Fruit fly (Drosophila melanogaster) whole organism, prepupa: Measurements from ENCODE around the gene RpS19a.

Experiments used
- Blimp-1 ChIP-seq: fragments of 200-800 bp; sonication (Bioruptor generic); optimal IDR thresholded peaks from 3 replicates; lab custom pipeline; 2017; ENCODE audit warnings: missing biosample characterization, missing genetic modification characterization, mild to moderate bottlenecking, moderate library complexity, missing genetic modification reagents
- CG10631 ChIP-seq: fragments of 200-800 bp; sonication (Bioruptor generic); optimal IDR thresholded peaks from 2 replicates; lab custom pipeline; 2016; ENCODE audit warnings: missing biosample characterization, missing genetic modification characterization
- CG11762 ChIP-seq: fragments of 200-800 bp; sonication (Bioruptor generic); optimal IDR thresholded peaks from 3 replicates; lab custom pipeline; 2016; ENCODE audit warnings: missing biosample characterization, missing genetic modification characterization; ENCODE audit not compliant: insufficient read depth
- CG32006 ChIP-seq: fragments of 200-800 bp; sonication (Bioruptor generic); optimal IDR thresholded peaks from 3 replicates; lab custom pipeline; 2017; ENCODE audit warnings: missing biosample characterization, mild to moderate bottlenecking, missing genetic modification characterization
- CG6163 ChIP-seq: fragments of 200-800 bp; sonication (Bioruptor generic); IDR thresholded peaks from 3 replicates; pipeline ENCODE4 v1.3.6; 2022; ENCODE audit warnings: missing biosample characterization, missing genetic modification characterization
- CG6792 ChIP-seq: fragments of 200-800 bp; sonication (Bioruptor generic); optimal IDR thresholded peaks from 3 replicates; lab custom pipeline; 2016; ENCODE audit warnings: missing biosample characterization, missing genetic modification characterization
- CG8119 ChIP-seq: fragments of 200-800 bp; sonication (Bioruptor generic); IDR thresholded peaks from 3 replicates; pipeline ENCODE4 v1.3.6; 2022; ENCODE audit warnings: missing biosample characterization, missing genetic modification characterization
- CG8319 ChIP-seq: fragments of 200-800 bp; sonication (Bioruptor generic); optimal IDR thresholded peaks from 3 replicates; lab custom pipeline; 2016; ENCODE audit warnings: missing biosample characterization, missing genetic modification characterization
- Eip78C ChIP-seq: fragments of 200-800 bp; sonication (Bioruptor generic); peaks from one replicate; lab custom pipeline; 2016; ENCODE audit warnings: missing biosample characterization, missing genetic modification characterization
- Eip93F ChIP-seq: fragments of 200-800 bp; sonication (Bioruptor generic); optimal IDR thresholded peaks from 2 replicates; lab custom pipeline; 2016; ENCODE audit warnings: missing biosample characterization, mild to moderate bottlenecking, missing genetic modification characterization
- Ets21C ChIP-seq: fragments of 200-800 bp; sonication (Bioruptor generic); optimal IDR thresholded peaks from 3 replicates; lab custom pipeline; 2016; ENCODE audit warnings: missing biosample characterization, missing genetic modification characterization
- Ets96B ChIP-seq: fragments of 200-800 bp; optimal IDR thresholded peaks from 2 replicates; lab custom pipeline; 2019; ENCODE audit warnings: missing biosample characterization, mild to moderate bottlenecking, missing genetic modification characterization, moderate library complexity
- Hr38 ChIP-seq: sonication (Bioruptor generic); optimal IDR thresholded peaks from 2 replicates; lab custom pipeline; 2016; ENCODE audit warnings: missing biosample characterization, missing genetic modification characterization
- Hr39 ChIP-seq: fragments of 200-800 bp; sonication (Bioruptor generic); optimal IDR thresholded peaks from 2 replicates; lab custom pipeline; 2016; ENCODE audit warnings: missing biosample characterization, missing genetic modification characterization
- Lpt ChIP-seq: fragments of 200-800 bp; sonication (Bioruptor generic); optimal IDR thresholded peaks from 3 replicates; lab custom pipeline; 2016; ENCODE audit warnings: missing biosample characterization, missing genetic modification characterization
- OdsH ChIP-seq: fragments of 200-800 bp; sonication (Bioruptor generic); optimal IDR thresholded peaks from 3 replicates; lab custom pipeline; 2016; ENCODE audit warnings: missing biosample characterization, missing genetic modification characterization
- Smox ChIP-seq: fragments of 200-800 bp; sonication (Bioruptor generic); optimal IDR thresholded peaks from 3 replicates; lab custom pipeline; 2016; ENCODE audit warnings: missing biosample characterization, missing genetic modification characterization
- Sox14 ChIP-seq: fragments of 200-800 bp; sonication (Bioruptor generic); optimal IDR thresholded peaks from 3 replicates; lab custom pipeline; 2016; ENCODE audit warnings: missing biosample characterization, missing genetic modification characterization
- acj6 ChIP-seq: fragments of 200-800 bp; sonication (Bioruptor generic); optimal IDR thresholded peaks from 3 replicates; lab custom pipeline; 2016; ENCODE audit warnings: missing biosample characterization, missing genetic modification characterization
- cyc ChIP-seq: fragments of 200-800 bp; sonication (Bioruptor generic); optimal IDR thresholded peaks from 3 replicates; lab custom pipeline; 2016; ENCODE audit warnings: missing biosample characterization, missing genetic modification characterization
- dsx ChIP-seq: fragments of 200-800 bp; optimal IDR thresholded peaks from 3 replicates; lab custom pipeline; 2019; ENCODE audit warnings: missing biosample characterization, mild to moderate bottlenecking, missing genetic modification characterization, moderate library complexity; ENCODE audit not compliant: poor library complexity, severe bottlenecking
- eg ChIP-seq: fragments of 200-800 bp; sonication (Bioruptor generic); IDR thresholded peaks from 3 replicates; pipeline ENCODE4 v1.3.6; 2022; ENCODE audit warnings: missing biosample characterization, missing genetic modification characterization
- fd59A ChIP-seq: fragments of 200-800 bp; sonication (Bioruptor generic); optimal IDR thresholded peaks from 2 replicates; lab custom pipeline; 2017; ENCODE audit warnings: missing biosample characterization, mild to moderate bottlenecking, missing genetic modification characterization, missing genetic modification reagents
- fd85E ChIP-seq: fragments of 200-800 bp; sonication (Bioruptor generic); optimal IDR thresholded peaks from 3 replicates; lab custom pipeline; 2016; ENCODE audit warnings: missing biosample characterization, missing genetic modification characterization
- lz ChIP-seq: fragments of 200-800 bp; sonication (Bioruptor generic); optimal IDR thresholded peaks from 3 replicates; lab custom pipeline; 2016; ENCODE audit warnings: missing biosample characterization, missing genetic modification characterization
- pdm3 ChIP-seq: fragments of 200-800 bp; sonication (Bioruptor generic); optimal IDR thresholded peaks from 3 replicates; lab custom pipeline; 2016; ENCODE audit warnings: missing biosample characterization, missing genetic modification characterization
- spab ChIP-seq: fragments of 200-800 bp; sonication (Bioruptor generic); optimal IDR thresholded peaks from 2 replicates; lab custom pipeline; 2017; ENCODE audit warnings: missing biosample characterization, mild to moderate bottlenecking, missing genetic modification characterization, missing genetic modification reagents
- ss ChIP-seq, 2 experiments: fragments of 200-800 bp; sonication (Bioruptor generic); optimal IDR thresholded peaks; 2 replicates in 1 of 2; 3 replicates in 1 of 2; lab custom pipeline; 2017 to 2018; ENCODE audit warnings: mild to moderate bottlenecking in 2 of 2, missing biosample characterization in 2 of 2, missing genetic modification characterization in 2 of 2, moderate library complexity in 1 of 2
- svp ChIP-seq: fragments of 200-800 bp; sonication (Bioruptor generic); peaks from one replicate; lab custom pipeline; 2016; ENCODE audit warnings: missing biosample characterization, missing genetic modification characterization
- topi ChIP-seq: fragments of 200-800 bp; sonication (Bioruptor generic); optimal IDR thresholded peaks from 3 replicates; lab custom pipeline; 2016; ENCODE audit warnings: missing biosample characterization, missing genetic modification characterization
- vri ChIP-seq: fragments of 200-800 bp; sonication (Bioruptor generic); optimal IDR thresholded peaks from 3 replicates; lab custom pipeline; 2016; ENCODE audit warnings: missing biosample characterization, mild to moderate bottlenecking, missing genetic modification characterization

The RpS19a gene

dm6 chrX:16616773-16617738 is 20.6 kb upstream of the RpS19a start:
- TF ChIP-seq Smox, result no peak
- TF ChIP-seq Blimp-1 (GFP tag; lab: Kevin White, UChicago), result peak; percentile 69
- TF ChIP-seq CG6163 (GFP tag; lab: Robert Waterston, UW), result peak; percentile 19; the same call in 1 of the 3 replicates
- TF ChIP-seq svp (GFP tag; lab: Kevin White, UChicago), result peak; percentile 44
- no peak for TF ChIP-seq CG6792 (GFP tag; lab: Kevin White, UChicago)
- peak; percentile 66 for TF ChIP-seq Eip78C
- peak in 1 of 2 experiments; percentile 21 for TF ChIP-seq ss (GFP tag; optimal IDR thresholded peaks at IDR 0.05; lab: Kevin White, UChicago)

DNA sequence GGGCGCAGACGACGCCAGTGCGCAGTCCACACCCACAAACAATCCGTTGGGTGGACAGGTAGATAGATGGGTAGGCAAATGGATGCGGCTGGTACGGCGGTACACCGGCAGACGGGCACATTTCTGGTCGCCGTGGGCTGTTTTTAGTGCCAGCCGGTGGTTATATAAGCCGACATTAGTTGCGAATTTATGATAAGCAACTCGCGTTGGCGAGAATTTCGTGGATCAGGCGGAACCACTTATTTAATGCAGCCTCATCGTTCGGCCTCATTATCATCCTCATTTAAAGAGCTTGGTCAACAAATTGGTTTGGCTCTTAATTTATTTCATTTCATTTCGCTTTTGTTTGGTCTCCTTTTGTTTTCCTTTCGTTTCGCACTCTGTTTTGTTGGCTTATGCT is 19.0 kb upstream of the RpS19a start:
- TF ChIP-seq Blimp-1 (GFP tag; lab: Kevin White, UChicago) (peak; percentile 51), Lpt (GFP tag; lab: Kevin White, UChicago) (no peak), CG8119 (0 out of 3 replicates have a peak, but pooled peaks have one; percentile 3), svp (GFP tag; lab: Kevin White, UChicago) (no peak), spab (GFP tag; lab: Kevin White, UChicago) (no peak), dsx (GFP tag; lab: Kevin White, UChicago) (no peak)
- TF ChIP-seq, all 60 proteins: peak for 2

DNA sequence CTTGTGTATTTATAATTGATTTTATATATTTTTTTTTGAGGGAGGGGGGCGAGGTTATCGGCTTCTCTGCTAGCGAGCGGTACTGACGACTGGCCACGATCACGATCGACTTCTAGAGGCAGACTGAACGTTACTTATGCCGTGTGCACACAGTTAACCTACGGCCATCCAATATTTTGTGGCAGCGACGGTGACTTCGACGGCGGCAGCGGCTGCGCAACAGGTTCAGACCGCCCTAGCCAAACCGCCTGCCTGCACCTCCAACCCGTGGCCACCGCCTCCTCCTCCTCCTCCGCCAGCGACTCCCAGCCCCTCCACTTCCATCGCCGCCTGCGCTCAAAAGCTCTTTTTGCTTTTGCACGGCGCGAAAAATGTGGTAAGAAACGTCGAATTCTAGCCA is 16.2 kb upstream of the RpS19a start, which contains the start of gene CG9782:
Gene CG9782 (minus strand): TSS at position 128 of the 400 bp plus-strand sequence.
- TF ChIP-seq CG6163 (GFP tag; lab: Robert Waterston, UW) (0 out of 3 replicates have a peak, but pooled peaks have one; percentile 34), CG11762 (GFP tag; lab: Kevin White, UChicago) (no peak), eg (GFP tag; lab: Robert Waterston, UW) (0 out of 3 replicates have a peak, but pooled peaks have one; percentile 23), ss (GFP tag; optimal IDR thresholded peaks at IDR 0.05; lab: Kevin White, UChicago) (peak in 1 of 2 experiments; percentile 8)

- TF ChIP-seq cyc (GFP tag; lab: Kevin White, UChicago), result no peak
- no peak for TF ChIP-seq fd85E (GFP tag; lab: Kevin White, UChicago)
- no peak for TF ChIP-seq topi (GFP tag; lab: Kevin White, UChicago)
- TF ChIP-seq Ets96B (tag; lab: Kevin White, UChicago), result no peak
- no peak for TF ChIP-seq pdm3
- TF ChIP-seq dsx (GFP tag; lab: Kevin White, UChicago), result no peak
- no peak for TF ChIP-seq Sox14 (GFP tag; lab: Kevin White, UChicago)
- TF ChIP-seq Eip93F (GFP tag; lab: Kevin White, UChicago), result no peak
- TF ChIP-seq Hr39 (GFP tag; lab: Kevin White, UChicago), result no peak
- no peak for TF ChIP-seq vri (GFP tag; lab: Kevin White, UChicago)
- TF ChIP-seq CG32006 (GFP tag; lab: Kevin White, UChicago), result no peak
- no peak for TF ChIP-seq acj6 (GFP tag; lab: Kevin White, UChicago)
- no peak for TF ChIP-seq CG10631 (GFP tag; lab: Kevin White, UChicago)
- TF ChIP-seq CG8319 (GFP tag; lab: Kevin White, UChicago), result no peak
- TF ChIP-seq lz (GFP tag; lab: Kevin White, UChicago), result no peak
- TF ChIP-seq Ets21C (GFP tag; lab: Kevin White, UChicago), result no peak
- no peak for TF ChIP-seq CG6163 (GFP tag; lab: Robert Waterston, UW)
- TF ChIP-seq Hr38, result no peak
- no peak for TF ChIP-seq OdsH (GFP tag; lab: Kevin White, UChicago)
- TF ChIP-seq, all 60 proteins: peak for 0
Observed at dm6 chrX:16623524-16623923, 14.2 kb upstream of the RpS19a start.

dm6 chrX:16624519-16624918 is 13.2 kb upstream of the RpS19a start:
- TF ChIP-seq fd59A (no peak), OdsH (GFP tag; lab: Kevin White, UChicago) (no peak)
